Fruit fly (Drosophila melanogaster): ENCODE results near the gene Hsp67Bc.

- no peak for TF ChIP-seq CG10462 (GFP tag; optimal IDR thresholded peaks at IDR 0.05)
- TF ChIP-seq Hr51 (GFP tag; optimal IDR thresholded peaks at IDR 0.05) = no peak
- no peak for TF ChIP-seq Meics (GFP tag; optimal IDR thresholded peaks at IDR 0.05)
Observed at dm6 chr3L:9357830-9358712, 14.2 kb downstream of the Hsp67Bc start.

Measured in whole organism, embryonic.